Fruit fly (Drosophila melanogaster): ENCODE results near the gene lost.

Gene lost

dm6 chr3R:4402884-4403705 is at the start of gene lost (continued):
- TF ChIP-seq Fer1 (GFP tag; optimal IDR thresholded peaks at IDR 0.05) (peak; percentile 34), D19A (tag; optimal IDR thresholded peaks at IDR 0.05) (peak; percentile 3), slou (GFP tag; optimal IDR thresholded peaks at IDR 0.05) (no peak), rib (GFP tag; IDR thresholded peaks at IDR 0.05) (peak; percentile 10; the same call in 1 of the 2 replicates), Abd-B (GFP tag; optimal IDR thresholded peaks at IDR 0.05) (peak; percentile 50), en (GFP tag; optimal IDR thresholded peaks at IDR 0.05) (no peak), Deaf1 (tag; optimal IDR thresholded peaks at IDR 0.05) (no peak), CG34224 (GFP tag; IDR thresholded peaks at IDR 0.05; ENCODE audit: partially characterized antibody) (peak; percentile 98), h (optimal IDR thresholded peaks at IDR 0.05) (no peak), grn (GFP tag; optimal IDR thresholded peaks at IDR 0.05) (no peak), CG16863 (GFP tag; optimal IDR thresholded peaks at IDR 0.05) (peak; percentile 17), luna (GFP tag; optimal IDR thresholded peaks at IDR 0.05) (no peak), CG5180 (GFP tag; optimal IDR thresholded peaks at IDR 0.05) (peak; percentile 61), CG5953 (GFP tag; IDR thresholded peaks at IDR 0.05) (no peak), NFAT (GFP tag; IDR thresholded peaks at IDR 0.05) (peak; percentile 75), usp (GFP tag; optimal IDR thresholded peaks at IDR 0.05) (no peak), Kr (GFP tag; optimal IDR thresholded peaks at IDR 0.05) (no peak), Sox100B (GFP tag; optimal IDR thresholded peaks at IDR 0.05) (no peak), insv (GFP tag; optimal IDR thresholded peaks at IDR 0.05) (no peak), Neu2 (GFP tag; optimal IDR thresholded peaks at IDR 0.05; ENCODE audit: borderline replicate concordance) (no peak), mld (GFP tag; IDR thresholded peaks at IDR 0.05; ENCODE audit: partially characterized antibody) (peak; percentile 98), CG11085 (GFP tag; IDR thresholded peaks at IDR 0.05) (0 out of 2 replicates have a peak, but pooled peaks have one; percentile 24), eyg (GFP tag; optimal IDR thresholded peaks at IDR 0.05) (peak; percentile 2), Pdp1 (GFP tag; optimal IDR thresholded peaks at IDR 0.05) (peak in 1 of 2 experiments; percentile 95), amos (GFP tag; IDR thresholded peaks at IDR 0.05; ENCODE audit: partially characterized antibody) (peak; percentile 99), D19B (GFP tag; optimal IDR thresholded peaks at IDR 0.05) (peak; percentile 16), CG1832 (GFP tag; optimal IDR thresholded peaks at IDR 0.05) (no peak), GATAe (GFP tag; conservative IDR thresholded peaks at IDR 0.05) (no peak), CG9437 (GFP tag; optimal IDR thresholded peaks at IDR 0.05) (peak; percentile 98), lab (GFP tag; optimal IDR thresholded peaks at IDR 0.05) (peak; percentile 65), Ets97D (GFP tag; optimal IDR thresholded peaks at IDR 0.05) (peak; percentile 94), CG10543 (GFP tag; optimal IDR thresholded peaks at IDR 0.05) (peak; percentile 10), Sox102F (GFP tag; optimal IDR thresholded peaks at IDR 0.05) (no peak), CG9817 (tag; optimal IDR thresholded peaks at IDR 0.05) (peak; percentile 2), CG15269 (tag; optimal IDR thresholded peaks at IDR 0.05) (peak; percentile 14), Bgb (GFP tag; IDR thresholded peaks at IDR 0.05; ENCODE audit: partially characterized antibody) (peak; percentile 100), Xrp1 (GFP tag; IDR thresholded peaks at IDR 0.05) (no peak), tup (GFP tag; optimal IDR thresholded peaks at IDR 0.05) (no peak), zf30C (GFP tag; optimal IDR thresholded peaks at IDR 0.05) (no peak), E2f1 (GFP tag; IDR thresholded peaks at IDR 0.05) (no peak), CG18599 (GFP tag; optimal IDR thresholded peaks at IDR 0.05) (peak; percentile 15), z (GFP tag; IDR thresholded peaks at IDR 0.05) (no peak), CG31224 (GFP tag; IDR thresholded peaks at IDR 0.05) (no peak; the same call in 1 of the 2 replicates), da (GFP tag; optimal IDR thresholded peaks at IDR 0.05) (no peak), Adf1 (GFP tag; IDR thresholded peaks at IDR 0.05) (peak; percentile 43), tgo (GFP tag; IDR thresholded peaks at IDR 0.05) (no peak), CG17328 (GFP tag; IDR thresholded peaks at IDR 0.05) (no peak), nmo (GFP tag; optimal IDR thresholded peaks at IDR 0.05) (peak; percentile 51), CG33557 (GFP tag; optimal IDR thresholded peaks at IDR 0.05) (no peak)

All from whole organism, embryonic.